Worm (Caenorhabditis elegans): ENCODE measurements around the gene K01H12.4.
A peak's percentile ranks its signal among the peaks of the same experiment; 100 is the strongest.

The K01H12.4 gene

ce11 chrIV:9718396-9718795 lies 5.5 kb downstream of the K01H12.4 start (continued):
- TF ChIP-seq rnt-1 (tag; optimal IDR thresholded peaks at IDR 0.05) (peak; percentile 80), elt-2 (tag; optimal IDR thresholded peaks at IDR 0.05) (peak; percentile 46), jun-1 (tag; optimal IDR thresholded peaks at IDR 0.05) (peak; percentile 78), nhr-77 (tag; optimal IDR thresholded peaks at IDR 0.05) (peak; percentile 51), dsc-1 (tag; optimal IDR thresholded peaks at IDR 0.05) (peak; percentile 62), ceh-90 (tag; optimal IDR thresholded peaks at IDR 0.05) (no peak), grh-1 (GFP tag; IDR thresholded peaks at IDR 0.05) (no peak), nhr-90 (tag; optimal IDR thresholded peaks at IDR 0.05; ENCODE audit: poor library complexity) (peak; percentile 56), fkh-4 (tag; optimal IDR thresholded peaks at IDR 0.05; ENCODE audit: borderline replicate concordance) (no peak), unc-30 (tag; optimal IDR thresholded peaks at IDR 0.05) (no peak), mab-9 (GFP tag; IDR thresholded peaks at IDR 0.05) (no peak), lsy-2 (tag; optimal IDR thresholded peaks at IDR 0.05) (peak; percentile 30 to 84), nhr-237 (tag; optimal IDR thresholded peaks at IDR 0.05) (peak; percentile 78), sox-4 (tag; optimal IDR thresholded peaks at IDR 0.05) (no peak), Y116A8C.19 (tag; optimal IDR thresholded peaks at IDR 0.05; ENCODE audit: borderline replicate concordance) (no peak), nhr-71 (tag; optimal IDR thresholded peaks at IDR 0.05) (peak; percentile 90), dpl-1 (GFP tag; optimal IDR thresholded peaks at IDR 0.05) (peak in 2 of 3 experiments; percentile 0 to 40), ama-1 (optimal IDR thresholded peaks at IDR 0.05) (no peak), aly-2 (tag; optimal IDR thresholded peaks at IDR 0.05) (peak; percentile 32), egl-13 (tag; optimal IDR thresholded peaks at IDR 0.05) (no peak), hlh-4 (tag; optimal IDR thresholded peaks at IDR 0.05) (no peak), zip-4 (GFP tag; optimal IDR thresholded peaks at IDR 0.05) (no peak), fos-1 (tag; optimal IDR thresholded peaks at IDR 0.05) (peak; percentile 68), lin-39 (tag; optimal IDR thresholded peaks at IDR 0.05) (no peak), tlp-1 (tag; optimal IDR thresholded peaks at IDR 0.05) (no peak), ces-1 (GFP tag; optimal IDR thresholded peaks at IDR 0.05) (no peak), snpc-4 (tag; optimal IDR thresholded peaks at IDR 0.05) (peak; percentile 62), zag-1 (tag; optimal IDR thresholded peaks at IDR 0.05) (no peak), aha-1 (tag; optimal IDR thresholded peaks at IDR 0.05) (peak; percentile 24), lir-3 (tag; optimal IDR thresholded peaks at IDR 0.05; ENCODE audit: poor library complexity) (no peak), pag-3 (tag; optimal IDR thresholded peaks at IDR 0.05; ENCODE audit: borderline replicate concordance, insufficient read depth) (peak; percentile 20)

- TF ChIP-seq nhr-85 (tag): peak; percentile 79
- no peak for TF ChIP-seq ceh-63 (GFP tag; optimal IDR thresholded peaks at IDR 0.05)
- no peak for TF ChIP-seq lin-13 (GFP tag; optimal IDR thresholded peaks at IDR 0.05)
- no peak for TF ChIP-seq unc-86 (tag; optimal IDR thresholded peaks at IDR 0.05)
- TF ChIP-seq egl-27 (tag; optimal IDR thresholded peaks at IDR 0.05): no peak
- no peak for TF ChIP-seq lir-3 (tag; optimal IDR thresholded peaks at IDR 0.05; ENCODE audit: poor library complexity)
- no peak for TF ChIP-seq dsc-1 (tag; optimal IDR thresholded peaks at IDR 0.05)
Observed at ce11 chrIV:9723185-9723584, 10.3 kb downstream of the K01H12.4 start.

ce11 chrIV:9724948-9725347 lies 12.1 kb downstream of the K01H12.4 start, which contains the start of the genes nhr-138 and C28D4.18:
Gene nhr-138 (plus strand): TSS chrIV:9725251.
Gene C28D4.18 (plus strand): TSS chrIV:9725280.
- TF ChIP-seq ets-5 (GFP tag; IDR thresholded peaks at IDR 0.05) (no peak), ces-1 (GFP tag; optimal IDR thresholded peaks at IDR 0.05) (no peak), ama-1 (optimal IDR thresholded peaks at IDR 0.05) (no peak), ztf-4 (tag; optimal IDR thresholded peaks at IDR 0.05) (no peak), unc-130 (tag; optimal IDR thresholded peaks at IDR 0.05) (no peak), grh-1 (GFP tag; IDR thresholded peaks at IDR 0.05) (no peak), C04F5.9 (tag; optimal IDR thresholded peaks at IDR 0.05) (no peak), zag-1 (tag; optimal IDR thresholded peaks at IDR 0.05) (no peak), unc-62 (GFP tag; optimal IDR thresholded peaks at IDR 0.05) (no peak), snpc-4 (tag; optimal IDR thresholded peaks at IDR 0.05) (no peak), hlh-17 (GFP tag; optimal IDR thresholded peaks at IDR 0.05; ENCODE audit: borderline replicate concordance) (no peak), nhr-76 (tag; optimal IDR thresholded peaks at IDR 0.05) (no peak), zip-4 (GFP tag; optimal IDR thresholded peaks at IDR 0.05) (no peak), lir-3 (tag; optimal IDR thresholded peaks at IDR 0.05; ENCODE audit: poor library complexity) (no peak), ztf-11 (tag; optimal IDR thresholded peaks at IDR 0.05) (no peak), lin-39 (tag; optimal IDR thresholded peaks at IDR 0.05) (no peak), tlp-1 (tag; optimal IDR thresholded peaks at IDR 0.05) (no peak), sup-37 (GFP tag; optimal IDR thresholded peaks at IDR 0.05) (no peak)

Measured in whole organism, L1 larva.